Worm (Caenorhabditis elegans) whole organism, L4/young adult: ENCODE measurements around the gene F58A4.2.

ENCODE experiments used
- W03F9.2 ChIP-seq: fragments of 150-350 bp; optimal IDR thresholded peaks from 2 replicates; lab custom pipeline; 2014; ENCODE audit warnings: missing biosample characterization, missing genetic modification characterization
- dao-5 ChIP-seq: sonication (generic microtip); optimal IDR thresholded peaks from 2 replicates; lab custom pipeline; 2016; ENCODE audit warnings: missing genotype, missing genetic modification characterization, moderate library complexity, missing compliant biosample characterization
- him-1 ChIP-seq: sonication (generic microtip); optimal IDR thresholded peaks from 2 replicates; lab custom pipeline; 2016; ENCODE audit warnings: missing genotype, missing genetic modification reagents, missing genetic modification characterization, missing compliant biosample characterization

- no peak for TF ChIP-seq dao-5 (tag; lab: Kevin White, UChicago)
- no peak for TF ChIP-seq him-1 (tag; lab: Kevin White, UChicago)
- no peak for TF ChIP-seq W03F9.2
These were observed 22.9 kb upstream of the F58A4.2 start for ce11 chrIII:9623460-9623859.
